Fruit fly (Drosophila melanogaster) whole organism, embryonic: Measurements from ENCODE around the gene CG31100.

Source experiments
- Atf-2 ChIP-seq: fragments of 200-800 bp; sonication (Bioruptor generic); optimal IDR thresholded peaks from 2 replicates; lab custom pipeline; 2016; ENCODE audit warnings: missing biosample characterization, missing genetic modification characterization
- CG11247 ChIP-seq: fragments of 200-800 bp; sonication (Bioruptor generic); IDR thresholded peaks from 2 replicates; pipeline ENCODE4 v1.3.6; 2022; ENCODE audit warnings: missing biosample characterization, missing genetic modification characterization
- CG11695 ChIP-seq: fragments of 200-800 bp; sonication (Bioruptor generic); IDR thresholded peaks from 3 replicates; pipeline ENCODE4 v1.3.6; 2022; ENCODE audit warnings: missing biosample characterization, missing genetic modification characterization
- CG11723 ChIP-seq: fragments of 200-800 bp; sonication (Bioruptor generic); optimal IDR thresholded peaks from 2 replicates; lab custom pipeline; 2017; ENCODE audit warnings: missing biosample characterization, mild to moderate bottlenecking, missing genetic modification characterization
- CG12071 ChIP-seq: fragments of 200-800 bp; sonication (Bioruptor generic); optimal IDR thresholded peaks from 3 replicates; lab custom pipeline; 2018; ENCODE audit warnings: missing biosample characterization, mild to moderate bottlenecking, missing genetic modification characterization
- CG14014 ChIP-seq: fragments of 200-800 bp; sonication (Bioruptor generic); IDR thresholded peaks from 2 replicates; pipeline ENCODE4 v1.3.6; 2022; ENCODE audit warnings: missing biosample characterization, missing genetic modification characterization
- CG1529 ChIP-seq: fragments of 200-800 bp; sonication (Bioruptor generic); optimal IDR thresholded peaks from 3 replicates; lab custom pipeline; 2018; ENCODE audit warnings: missing biosample characterization, missing genetic modification characterization
- CG1602 ChIP-seq: fragments of 200-800 bp; sonication (Bioruptor generic); optimal IDR thresholded peaks from 3 replicates; lab custom pipeline; 2016; ENCODE audit warnings: missing biosample characterization, missing genetic modification characterization
- CG1603 ChIP-seq: fragments of 200-800 bp; sonication (Bioruptor generic); optimal IDR thresholded peaks from 2 replicates; lab custom pipeline; 2019; ENCODE audit warnings: missing biosample characterization, mild to moderate bottlenecking, missing genetic modification characterization, moderate library complexity
- CG17385 ChIP-seq: fragments of 200-800 bp; sonication (Bioruptor generic); optimal IDR thresholded peaks from 3 replicates; lab custom pipeline; 2018; ENCODE audit warnings: missing biosample characterization, mild to moderate bottlenecking, missing genetic modification characterization
- CG17568 ChIP-seq: fragments of 200-800 bp; sonication (Bioruptor generic); optimal IDR thresholded peaks from 2 replicates; lab custom pipeline; 2018; ENCODE audit warnings: missing biosample characterization, mild to moderate bottlenecking, missing genetic modification characterization, moderate library complexity
- CG17829 ChIP-seq: fragments of 200-800 bp; optimal IDR thresholded peaks from 2 replicates; lab custom pipeline; 2019; ENCODE audit warnings: missing biosample characterization, mild to moderate bottlenecking, missing genetic modification characterization, moderate library complexity
- CG2889 ChIP-seq: fragments of 200-800 bp; sonication (Bioruptor generic); IDR thresholded peaks from 3 replicates; pipeline ENCODE4 v1.3.6; 2022; ENCODE audit warnings: missing biosample characterization, missing genetic modification characterization
- CG30403 ChIP-seq: fragments of 200-800 bp; sonication (Bioruptor generic); optimal IDR thresholded peaks from 3 replicates; lab custom pipeline; 2016; ENCODE audit warnings: missing biosample characterization, missing genetic modification characterization
- CG31224 ChIP-seq: fragments of 200-800 bp; sonication (Bioruptor generic); IDR thresholded peaks from 2 replicates; pipeline ENCODE4 v1.3.6; 2022; ENCODE audit warnings: missing biosample characterization, missing genetic modification characterization
- CG32532 ChIP-seq: fragments of 200-800 bp; sonication (Bioruptor generic); IDR thresholded peaks from 2 replicates; pipeline ENCODE4 v1.3.6; 2022; ENCODE audit warnings: missing biosample characterization, missing genetic modification characterization
- CG32772 ChIP-seq: fragments of 200-800 bp; sonication (Bioruptor generic); IDR thresholded peaks from 2 replicates; pipeline ENCODE4 v1.3.6; 2022; ENCODE audit warnings: missing biosample characterization, missing genetic modification characterization
- CG34376 ChIP-seq: fragments of 200-800 bp; sonication (Bioruptor generic); optimal IDR thresholded peaks from 2 replicates; lab custom pipeline; 2018; ENCODE audit warnings: missing biosample characterization, mild to moderate bottlenecking, missing genetic modification characterization
- CG34422 ChIP-seq: fragments of 200-800 bp; sonication (Bioruptor generic); IDR thresholded peaks from 3 replicates; pipeline ENCODE4 v1.3.6; 2022; ENCODE audit warnings: missing biosample characterization, missing genetic modification characterization
- CG3838 ChIP-seq: fragments of 200-800 bp; sonication (Bioruptor generic); optimal IDR thresholded peaks from 3 replicates; lab custom pipeline; 2016; ENCODE audit warnings: missing biosample characterization, missing genetic modification characterization
- CG43689 ChIP-seq: fragments of 200-800 bp; sonication (Bioruptor generic); IDR thresholded peaks from 2 replicates; pipeline ENCODE4 v1.3.6; 2022; ENCODE audit warnings: missing biosample characterization, missing genetic modification characterization
- CG4854 ChIP-seq: fragments of 200-800 bp; sonication (Bioruptor generic); optimal IDR thresholded peaks from 2 replicates; lab custom pipeline; 2016; ENCODE audit warnings: missing biosample characterization, missing genetic modification characterization, inconsistent platforms
- CG7786 ChIP-seq: fragments of 200-800 bp; sonication (Bioruptor generic); optimal IDR thresholded peaks from 2 replicates; lab custom pipeline; 2016; ENCODE audit warnings: missing biosample characterization, missing genetic modification characterization
- Deaf1 ChIP-seq: fragments of 200-800 bp; optimal IDR thresholded peaks from 3 replicates; lab custom pipeline; 2019; ENCODE audit warnings: missing biosample characterization, mild to moderate bottlenecking, missing genetic modification characterization, moderate library complexity
- E2f1 ChIP-seq: fragments of 200-800 bp; sonication (Bioruptor generic); IDR thresholded peaks from 2 replicates; pipeline ENCODE4 v1.3.6; 2022; ENCODE audit warnings: missing biosample characterization, missing genetic modification characterization
- Ets97D ChIP-seq: fragments of 200-800 bp; sonication (Bioruptor generic); optimal IDR thresholded peaks from 3 replicates; lab custom pipeline; 2016; ENCODE audit warnings: missing biosample characterization, missing genetic modification characterization
- Hmx ChIP-seq: fragments of 200-800 bp; sonication (Bioruptor generic); optimal IDR thresholded peaks from 2 replicates; lab custom pipeline; 2016; ENCODE audit warnings: missing biosample characterization, missing genetic modification characterization
- Hr51 ChIP-seq, 2 experiments: fragments of 200-800 bp; sonication (Bioruptor generic); optimal IDR thresholded peaks; 2 replicates in 1 of 2; 3 replicates in 1 of 2; lab custom pipeline; 2016 to 2018; ENCODE audit warnings: missing biosample characterization in 2 of 2, missing genetic modification characterization in 2 of 2, mild to moderate bottlenecking in 1 of 2, moderate library complexity in 1 of 2
- MESR4 ChIP-seq: fragments of 200-800 bp; sonication (Bioruptor generic); optimal IDR thresholded peaks from 2 replicates; lab custom pipeline; 2018; ENCODE audit warnings: missing biosample characterization, mild to moderate bottlenecking, missing genetic modification characterization, moderate library complexity
- NC2β ChIP-seq: fragments of 200-800 bp; sonication (Bioruptor generic); optimal IDR thresholded peaks from 2 replicates; lab custom pipeline; 2016; ENCODE audit warnings: missing biosample characterization, missing genetic modification characterization
- Oaz ChIP-seq: fragments of 200-800 bp; sonication (Bioruptor generic); IDR thresholded peaks from 2 replicates; pipeline ENCODE4 v1.3.6; 2022; ENCODE audit warnings: missing biosample characterization, missing genetic modification characterization
- Sry-β ChIP-seq: fragments of 200-800 bp; sonication (Bioruptor generic); optimal IDR thresholded peaks from 2 replicates; lab custom pipeline; 2018; ENCODE audit warnings: missing biosample characterization, mild to moderate bottlenecking, missing genetic modification characterization, moderate library complexity
- Taf1 ChIP-seq: fragments of 200-800 bp; sonication (Bioruptor generic); IDR thresholded peaks from 2 replicates; pipeline ENCODE4 v1.3.6; 2022; ENCODE audit warnings: missing biosample characterization, missing genetic modification characterization
- ab ChIP-seq: fragments of 200-800 bp; sonication (Bioruptor generic); optimal IDR thresholded peaks from 2 replicates; lab custom pipeline; 2016; ENCODE audit warnings: missing biosample characterization, missing genetic modification characterization
- ara ChIP-seq: fragments of 200-800 bp; sonication (Bioruptor generic); IDR thresholded peaks from 2 replicates; pipeline ENCODE4 v1.3.6; 2022; ENCODE audit warnings: missing biosample characterization, missing genetic modification characterization
- gsb ChIP-seq: fragments of 200-800 bp; sonication (Bioruptor generic); IDR thresholded peaks from 2 replicates; pipeline ENCODE4 v1.3.6; 2022; ENCODE audit warnings: missing biosample characterization, missing genetic modification characterization
- kay ChIP-seq: fragments of 200-800 bp; sonication (Bioruptor generic); optimal IDR thresholded peaks from 2 replicates; lab custom pipeline; 2016; ENCODE audit warnings: missing biosample characterization, missing genetic modification characterization
- lmd ChIP-seq: fragments of 200-800 bp; sonication (Bioruptor generic); IDR thresholded peaks from 2 replicates; pipeline ENCODE4 v1.3.6; 2022; ENCODE audit warnings: missing biosample characterization, missing genetic modification characterization
- lov ChIP-seq, 2 experiments: fragments of 200-800 bp in 1 of 2; fragments of >200 bp in 1 of 2; sonication (Bioruptor generic) in 1 of 2; IDR thresholded peaks in 1 of 2; optimal IDR thresholded peaks in 1 of 2; 2 replicates in 1 of 2; 3 replicates in 1 of 2; pipeline versions ENCODE4 v1.3.6 to Lab custom; 2017 to 2022; ENCODE audit warnings: missing biosample characterization in 1 of 2, missing genetic modification characterization in 1 of 2
- nom ChIP-seq: fragments of 200-800 bp; sonication (Bioruptor generic); optimal IDR thresholded peaks from 2 replicates; lab custom pipeline; 2017; ENCODE audit warnings: missing biosample characterization, missing genetic modification characterization, mild to moderate bottlenecking, moderate library complexity, missing genetic modification reagents
- slbo ChIP-seq: fragments of 200-800 bp; sonication (Bioruptor generic); IDR thresholded peaks from 2 replicates; pipeline ENCODE4 v1.3.6; 2022; ENCODE audit warnings: missing biosample characterization, missing genetic modification characterization
- slp2 ChIP-seq: fragments of 200-800 bp; sonication (Bioruptor generic); optimal IDR thresholded peaks from 2 replicates; lab custom pipeline; 2016; ENCODE audit warnings: missing biosample characterization, missing genetic modification characterization
- tll ChIP-seq, 2 experiments: fragments of 200-800 bp in 1 of 2; fragments of >200 bp in 1 of 2; sonication (Bioruptor generic) in 1 of 2; optimal IDR thresholded peaks; 2 replicates each; lab custom pipeline; 2017 to 2019; ENCODE audit warnings: missing biosample characterization in 2 of 2, missing genetic modification characterization in 2 of 2, mild to moderate bottlenecking in 1 of 2, moderate library complexity in 1 of 2
- toy ChIP-seq: fragments of 200-800 bp; sonication (Bioruptor generic); IDR thresholded peaks from 2 replicates; pipeline ENCODE4 v1.3.6; 2022; ENCODE audit warnings: missing biosample characterization, missing genetic modification characterization
- unc-4 ChIP-seq: fragments of 200-800 bp; sonication (Bioruptor generic); IDR thresholded peaks from 2 replicates; pipeline ENCODE4 v1.3.6; 2022; ENCODE audit warnings: missing biosample characterization, missing genetic modification characterization; ENCODE audit not compliant: partially characterized antibody
- wor ChIP-seq: fragments of 200-800 bp; sonication (Bioruptor generic); IDR thresholded peaks from 2 replicates; pipeline ENCODE4 v1.3.6; 2022; ENCODE audit warnings: missing biosample characterization, missing genetic modification characterization
- zen ChIP-seq: fragments of 200-800 bp; sonication (Bioruptor generic); optimal IDR thresholded peaks from 3 replicates; lab custom pipeline; 2018; ENCODE audit warnings: missing biosample characterization, mild to moderate bottlenecking, missing genetic modification characterization, moderate library complexity
- zfh2 ChIP-seq: fragments of 200-800 bp; sonication (Bioruptor generic); optimal IDR thresholded peaks from 2 replicates; lab custom pipeline; 2016; ENCODE audit warnings: missing biosample characterization, missing genetic modification characterization

The CG31100 gene

dm6 chr3R:8945502-8946324, 57.7 kb downstream of the CG31100 start (continued):
- peak; percentile 65 for TF ChIP-seq CG43689 (GFP tag; lab: Robert Waterston, UW)
- peak; percentile 86 for TF ChIP-seq nom
- peak; percentile 85 for TF ChIP-seq E2f1 (GFP tag; lab: Robert Waterston, UW)
- no peak for TF ChIP-seq tll (GFP tag; optimal IDR thresholded peaks at IDR 0.05; lab: Kevin White, UChicago)
- TF ChIP-seq zen, result peak; percentile 46
- TF ChIP-seq CG2889 (GFP tag; lab: Robert Waterston, UW), result peak; percentile 55; the same call in 1 of the 3 replicates
- TF ChIP-seq CG30403, result peak; percentile 85
- TF ChIP-seq ab, result no peak
- peak; percentile 57 for TF ChIP-seq CG12071 (GFP tag; lab: Kevin White, UChicago)
- peak; percentile 49 for TF ChIP-seq CG17568 (GFP tag; lab: Kevin White, UChicago)
- TF ChIP-seq CG11695, result peak; percentile 87
- TF ChIP-seq wor (GFP tag; lab: Robert Waterston, UW), result peak; percentile 83
- TF ChIP-seq NC2β (GFP tag; lab: Kevin White, UChicago), result no peak
- no peak for TF ChIP-seq Taf1 (GFP tag; lab: Robert Waterston, UW)
- TF ChIP-seq CG11247, result peak; percentile 64; the same call in 1 of the 2 replicates
- no peak for TF ChIP-seq unc-4
- peak; percentile 84 for TF ChIP-seq CG17385 (GFP tag; lab: Kevin White, UChicago)
- peak; percentile 10 for TF ChIP-seq Ets97D (GFP tag; lab: Kevin White, UChicago)
- no peak for TF ChIP-seq toy (GFP tag; lab: Robert Waterston, UW)
- peak; percentile 76 for TF ChIP-seq CG11723 (GFP tag; lab: Kevin White, UChicago)
- TF ChIP-seq Oaz (GFP tag; lab: Robert Waterston, UW), result peak; percentile 70
- TF ChIP-seq slbo, result peak; percentile 63
- TF ChIP-seq CG3838 (GFP tag; lab: Kevin White, UChicago), result peak; percentile 33
- peak; percentile 24 for TF ChIP-seq zfh2 (GFP tag; lab: Kevin White, UChicago)
- no peak for TF ChIP-seq Hmx (GFP tag; lab: Kevin White, UChicago)
- TF ChIP-seq lmd (GFP tag; lab: Robert Waterston, UW), result peak; percentile 86
- TF ChIP-seq CG1602 (GFP tag; lab: Kevin White, UChicago), result peak; percentile 62
- TF ChIP-seq CG32772, result peak; percentile 61; the same call in 1 of the 2 replicates
- TF ChIP-seq kay (GFP tag; lab: Kevin White, UChicago), result peak; percentile 40
- peak; percentile 83 for TF ChIP-seq CG1529 (GFP tag; lab: Kevin White, UChicago)
- TF ChIP-seq CG34422 (GFP tag; lab: Robert Waterston, UW), result peak; percentile 82
- TF ChIP-seq CG32532 (GFP tag; lab: Robert Waterston, UW), result peak; percentile 73; the same call in 1 of the 2 replicates
- peak; percentile 55 for TF ChIP-seq Sry-β
- peak in 1 of 2 experiments; percentile 95 for TF ChIP-seq Hr51 (GFP tag; optimal IDR thresholded peaks at IDR 0.05; lab: Kevin White, UChicago)
- peak; percentile 41 for TF ChIP-seq gsb (GFP tag; lab: Robert Waterston, UW)
- no peak for TF ChIP-seq lov (optimal IDR thresholded peaks at IDR 0.05; lab: Kevin White, UChicago)
- 0 out of 3 replicates have a peak, but pooled peaks have one; percentile 7 for TF ChIP-seq lov (GFP tag; IDR thresholded peaks at IDR 0.05; lab: Robert Waterston, UW)
- TF ChIP-seq slp2 (GFP tag; lab: Kevin White, UChicago), result peak; percentile 3
- no peak for TF ChIP-seq CG7786 (GFP tag; lab: Kevin White, UChicago)
- TF ChIP-seq CG34376, result peak; percentile 55
- TF ChIP-seq Atf-2 (GFP tag; lab: Kevin White, UChicago), result no peak
- peak; percentile 86 for TF ChIP-seq CG17829
- TF ChIP-seq CG4854 (GFP tag; lab: Kevin White, UChicago), result peak; percentile 51
- 0 out of 2 replicates have a peak, but pooled peaks have one; percentile 38 for TF ChIP-seq CG31224
- TF ChIP-seq CG1603 (tag; lab: Kevin White, UChicago), result peak; percentile 24
- peak; percentile 71 for TF ChIP-seq Deaf1 (tag; lab: Kevin White, UChicago)
- TF ChIP-seq MESR4 (GFP tag; lab: Kevin White, UChicago), result no peak
- TF ChIP-seq CG14014, result peak; percentile 82
- TF ChIP-seq ara (GFP tag; lab: Robert Waterston, UW), result peak; percentile 81
